Worm (Caenorhabditis elegans) whole organism, L3 larva: ENCODE measurements around the gene T23F2.2.

ENCODE experiments used
- ceh-82 ChIP-seq: fragments of 150-350 bp; optimal IDR thresholded peaks from 2 replicates; lab custom pipeline; 2014; ENCODE audit warnings: missing biosample characterization, missing genetic modification characterization
- nhr-43 ChIP-seq: sonication (generic microtip); optimal IDR thresholded peaks from 2 replicates; lab custom pipeline; 2016; ENCODE audit warnings: mild to moderate bottlenecking, missing genetic modification characterization, missing compliant biosample characterization; ENCODE audit not compliant: poor library complexity, severe bottlenecking
- skn-1 ChIP-seq: fragments of 150-350 bp; optimal IDR thresholded peaks from 2 replicates; lab custom pipeline; 2014; ENCODE audit warnings: missing biosample characterization, missing genetic modification characterization
- unc-62 ChIP-seq: fragments of 150-350 bp; sonication (generic microtip); optimal IDR thresholded peaks from 4 replicates; lab custom pipeline; 2014; ENCODE audit warnings: missing biosample characterization, missing genetic modification reagents, missing genetic modification characterization
- zag-1 ChIP-seq: fragments of 150-350 bp; optimal IDR thresholded peaks from 2 replicates; lab custom pipeline; 2014; ENCODE audit warnings: missing biosample characterization, missing genetic modification characterization
- ztf-4 ChIP-seq: fragments of 150-350 bp; optimal IDR thresholded peaks from 2 replicates; lab custom pipeline; 2014; ENCODE audit warnings: missing biosample characterization, missing genetic modification characterization

DNA sequence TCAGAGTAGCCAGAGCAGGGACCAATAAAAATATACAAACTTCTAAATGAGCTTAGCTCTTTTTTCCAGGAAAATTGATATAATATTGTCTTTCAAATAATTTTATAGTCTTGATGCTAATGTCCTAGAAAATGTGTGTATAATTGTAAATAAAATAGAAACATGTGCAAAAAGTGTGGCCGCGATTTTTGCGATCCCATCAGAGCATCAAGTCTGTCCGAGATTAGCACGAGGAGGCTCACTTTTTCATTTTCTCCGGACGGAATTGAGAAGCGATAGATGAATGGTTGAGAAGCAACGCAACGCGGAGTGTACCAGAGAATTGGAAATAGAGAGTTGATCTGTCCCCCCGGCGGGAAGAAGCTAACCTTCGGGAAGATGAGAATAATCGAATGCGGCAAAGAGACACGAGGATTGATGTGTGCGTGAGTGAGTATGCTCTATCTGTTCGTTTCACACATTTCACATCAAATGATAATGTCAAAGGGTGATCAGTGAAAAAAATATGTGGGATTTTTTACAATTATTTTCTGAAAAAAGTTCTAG, 1.5 kb upstream of the T23F2.2 start:
- TF ChIP-seq nhr-43 (tag; lab: Kevin White, UChicago) (no peak), skn-1 (tag; lab: Kevin White, UChicago) (no peak), zag-1 (tag; lab: Kevin White, UChicago) (no peak), ceh-82 (tag; lab: Kevin White, UChicago) (no peak), ztf-4 (tag; lab: Kevin White, UChicago) (no peak), unc-62 (GFP tag; lab: Kevin White, UChicago) (no peak)
